Worm (Caenorhabditis elegans): ENCODE measurements around the gene ZK353.4.
A peak's percentile ranks its signal among the peaks of the same experiment; 100 is the strongest.

Gene ZK353.4

DNA sequence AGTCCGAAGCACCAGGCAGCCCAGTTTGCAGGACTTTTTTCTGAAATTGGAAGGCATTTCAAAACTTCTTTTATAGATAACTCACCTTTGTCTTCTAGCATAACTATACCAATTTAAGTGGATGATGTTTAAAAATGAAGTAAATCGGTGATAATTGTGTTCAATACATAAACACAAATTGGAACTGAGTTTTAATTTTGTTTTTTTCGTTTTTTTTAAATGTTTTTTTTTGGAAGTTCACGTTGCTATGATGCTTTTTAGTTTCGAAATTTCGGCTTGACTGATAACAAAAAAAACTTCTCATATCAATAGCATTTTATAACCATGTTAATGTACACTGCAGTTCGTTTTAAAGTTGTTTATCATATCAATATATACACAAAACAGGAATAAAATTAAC lies at the start of gene ZK353.4:
Gene ZK353.4, minus strand, starts transcription at position 101 of the 400 bp plus-strand sequence.
- TF ChIP-seq ceh-36 (tag; optimal IDR thresholded peaks at IDR 0.05) = no peak
- TF ChIP-seq scrt-1 (GFP tag; IDR thresholded peaks at IDR 0.05) = no peak
- no peak for TF ChIP-seq B0310.2 (tag; optimal IDR thresholded peaks at IDR 0.05)

DNA sequence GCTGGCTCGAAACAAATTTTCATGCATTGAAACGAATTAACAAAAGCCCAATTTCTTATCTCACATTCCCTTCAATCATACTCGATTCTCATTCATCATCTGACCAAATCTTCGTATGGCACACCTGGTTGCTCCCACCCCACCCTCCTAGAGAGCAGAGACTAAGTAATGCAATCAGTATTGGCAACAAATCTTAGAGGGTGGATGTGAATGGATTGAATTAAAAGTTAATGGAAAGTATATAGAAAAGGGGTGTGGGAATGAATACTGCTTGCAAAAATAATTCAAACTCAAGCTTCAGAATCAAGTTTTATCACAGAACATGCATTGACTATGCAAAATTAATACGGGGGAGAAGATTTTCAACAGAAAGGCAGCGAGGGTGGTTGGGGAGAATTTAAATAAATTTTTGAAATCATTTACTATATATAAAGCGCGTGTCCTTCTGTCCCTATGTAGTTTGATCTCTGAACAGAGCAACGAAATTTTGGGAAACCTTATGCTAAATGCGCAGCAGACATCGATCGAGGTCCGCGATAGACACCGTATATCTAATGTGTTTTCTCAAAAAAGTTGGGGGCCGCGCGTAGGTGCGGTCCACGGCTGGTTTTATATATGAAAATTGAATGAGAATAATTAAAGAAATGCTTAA lies 48.5 kb upstream of the ZK353.4 start:
- no peak for TF ChIP-seq ceh-13 (GFP tag; optimal IDR thresholded peaks at IDR 0.05)
- no peak for TF ChIP-seq tbx-11 (GFP tag; IDR thresholded peaks at IDR 0.05)
- no peak for TF ChIP-seq hmg-4 (GFP tag; optimal IDR thresholded peaks at IDR 0.05)
- TF ChIP-seq hnd-1 (tag; optimal IDR thresholded peaks at IDR 0.05) = no peak
- no peak for TF ChIP-seq B0310.2 (tag; optimal IDR thresholded peaks at IDR 0.05)
- TF ChIP-seq tbx-37 (GFP tag; conservative IDR thresholded peaks at IDR 0.05) = no peak

DNA sequence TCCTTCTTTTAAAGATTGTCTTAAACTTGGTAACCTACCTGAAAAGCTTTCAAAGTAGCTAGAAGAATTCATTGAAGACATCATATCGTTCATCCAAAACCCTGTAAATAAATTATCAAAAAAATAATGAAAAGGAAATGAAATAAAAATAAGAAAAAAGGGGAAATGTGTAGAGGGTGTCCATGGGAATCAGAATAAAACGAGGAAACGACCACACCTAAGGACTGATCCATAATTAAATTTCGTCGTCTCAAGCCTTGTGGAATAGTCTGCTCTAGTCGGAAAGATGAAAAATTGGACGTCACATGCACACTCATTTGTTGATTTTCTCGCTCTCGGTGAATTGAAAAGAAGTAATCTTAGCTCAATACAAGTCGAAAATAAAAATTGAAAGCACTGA lies 45.6 kb upstream of the ZK353.4 start, which contains the start of gene ZK1236.9:
Gene ZK1236.9, minus strand, starts transcription at position 101 of the 400 bp plus-strand sequence.
- TF ChIP-seq ama-1 (optimal IDR thresholded peaks at IDR 0.05) (no peak), tra-4 (tag; optimal IDR thresholded peaks at IDR 0.05) (no peak), ceh-13 (GFP tag; optimal IDR thresholded peaks at IDR 0.05) (no peak), B0310.2 (tag; optimal IDR thresholded peaks at IDR 0.05) (no peak), hmg-4 (GFP tag; optimal IDR thresholded peaks at IDR 0.05) (no peak)

DNA sequence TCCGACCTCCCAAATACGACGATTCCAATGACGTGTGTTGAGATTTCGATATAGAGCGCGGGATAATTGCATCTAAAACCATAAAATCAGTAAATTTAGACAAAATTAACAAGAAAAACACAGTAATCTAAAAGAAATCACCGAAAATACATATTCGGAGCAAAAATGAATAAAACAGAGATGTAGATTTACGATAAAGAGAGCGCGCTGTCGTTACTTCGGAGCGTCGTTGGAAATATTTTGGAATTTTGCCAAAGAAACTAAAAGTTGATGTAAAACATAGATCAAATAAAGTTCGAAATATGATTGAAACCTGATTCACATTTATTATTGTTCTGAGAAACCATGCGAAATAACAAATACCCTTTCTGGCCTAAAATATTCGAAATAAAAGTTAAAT lies 42.7 kb upstream of the ZK353.4 start, which contains the start of gene ZK1236.5:
Gene ZK1236.5, minus strand, starts transcription at position 72 of the 400 bp plus-strand sequence.
- TF ChIP-seq hmbx-1 (tag; optimal IDR thresholded peaks at IDR 0.05) (no peak), flt-1 (GFP tag; IDR thresholded peaks at IDR 0.05) (no peak), ets-7 (tag; optimal IDR thresholded peaks at IDR 0.05) (no peak), tbx-11 (GFP tag; IDR thresholded peaks at IDR 0.05) (no peak), hnd-1 (tag; optimal IDR thresholded peaks at IDR 0.05) (no peak), tbx-37 (GFP tag; conservative IDR thresholded peaks at IDR 0.05) (no peak), ama-1 (optimal IDR thresholded peaks at IDR 0.05) (no peak), ceh-13 (GFP tag; optimal IDR thresholded peaks at IDR 0.05) (no peak), tra-4 (tag; optimal IDR thresholded peaks at IDR 0.05) (no peak), scrt-1 (GFP tag; IDR thresholded peaks at IDR 0.05) (no peak), pes-1 (GFP tag; IDR thresholded peaks at IDR 0.05) (no peak), hmg-4 (GFP tag; optimal IDR thresholded peaks at IDR 0.05) (no peak), B0310.2 (tag; optimal IDR thresholded peaks at IDR 0.05) (no peak), ceh-36 (tag; optimal IDR thresholded peaks at IDR 0.05) (no peak), sea-1 (GFP tag; conservative IDR thresholded peaks at IDR 0.05) (no peak), aly-1 (tag; optimal IDR thresholded peaks at IDR 0.05) (no peak), F13C5.2 (tag; optimal IDR thresholded peaks at IDR 0.05) (no peak)

DNA sequence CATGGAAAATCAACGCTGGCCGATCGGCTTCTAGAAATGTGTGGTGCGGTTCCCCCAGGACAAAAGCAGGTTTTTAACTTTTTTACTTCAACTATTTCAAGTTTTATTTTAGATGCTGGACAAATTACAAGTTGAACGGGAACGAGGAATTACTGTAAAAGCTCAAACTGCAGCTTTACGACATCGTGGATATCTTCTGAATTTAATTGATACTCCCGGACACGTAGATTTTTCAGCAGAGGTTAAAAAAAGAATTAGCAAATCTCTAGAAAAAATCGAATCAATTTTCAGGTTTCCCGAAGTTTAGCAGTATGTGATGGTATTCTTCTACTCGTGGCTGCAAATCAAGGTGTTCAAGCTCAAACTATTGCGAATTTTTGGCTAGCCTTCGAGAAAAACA lies 40.1 kb upstream of the ZK353.4 start:
- no peak for TF ChIP-seq ceh-13 (GFP tag; optimal IDR thresholded peaks at IDR 0.05)
- no peak for TF ChIP-seq scrt-1 (GFP tag; IDR thresholded peaks at IDR 0.05)
- no peak for TF ChIP-seq aly-1 (tag; optimal IDR thresholded peaks at IDR 0.05)
- no peak for TF ChIP-seq tbx-37 (GFP tag; conservative IDR thresholded peaks at IDR 0.05)
- TF ChIP-seq tra-4 (tag; optimal IDR thresholded peaks at IDR 0.05) = no peak
- no peak for TF ChIP-seq B0310.2 (tag; optimal IDR thresholded peaks at IDR 0.05)
- TF ChIP-seq tbx-11 (GFP tag; IDR thresholded peaks at IDR 0.05) = no peak
- TF ChIP-seq pes-1 (GFP tag; IDR thresholded peaks at IDR 0.05) = no peak
- TF ChIP-seq hmg-4 (GFP tag; optimal IDR thresholded peaks at IDR 0.05) = no peak
- no peak for TF ChIP-seq hnd-1 (tag; optimal IDR thresholded peaks at IDR 0.05)
- no peak for TF ChIP-seq flt-1 (GFP tag; IDR thresholded peaks at IDR 0.05)
- TF ChIP-seq ama-1 (optimal IDR thresholded peaks at IDR 0.05) = no peak
- no peak for TF ChIP-seq ets-7 (tag; optimal IDR thresholded peaks at IDR 0.05)
- no peak for TF ChIP-seq ceh-36 (tag; optimal IDR thresholded peaks at IDR 0.05)
- TF ChIP-seq F13C5.2 (tag; optimal IDR thresholded peaks at IDR 0.05) = no peak
- no peak for TF ChIP-seq hmbx-1 (tag; optimal IDR thresholded peaks at IDR 0.05)

DNA sequence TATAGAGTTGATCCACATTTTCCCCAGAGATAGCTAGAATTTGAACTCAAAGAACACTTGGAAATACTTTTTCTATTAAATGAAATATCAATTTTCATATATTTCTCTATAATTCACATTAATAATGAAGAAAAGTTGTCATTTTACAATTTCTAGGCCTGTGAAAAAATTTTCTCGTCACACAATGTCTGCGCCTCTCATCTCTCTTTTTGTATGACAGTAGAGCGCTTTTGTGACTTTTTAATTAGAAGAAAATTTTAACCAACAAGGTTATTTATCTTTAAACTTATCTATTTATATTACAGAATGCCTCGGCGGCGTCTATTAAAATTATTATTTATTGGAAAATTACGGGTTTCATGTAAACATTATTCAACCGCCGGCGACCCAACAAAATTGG lies 39.6 kb upstream of the ZK353.4 start, which contains the start of gene ZK1236.1:
Gene ZK1236.1, plus strand, starts transcription at position 263 of the 400 bp plus-strand sequence.
- TF ChIP-seq aly-1 (tag; optimal IDR thresholded peaks at IDR 0.05) (no peak), ama-1 (optimal IDR thresholded peaks at IDR 0.05) (no peak), ceh-36 (tag; optimal IDR thresholded peaks at IDR 0.05) (no peak), sea-1 (GFP tag; conservative IDR thresholded peaks at IDR 0.05) (no peak), B0310.2 (tag; optimal IDR thresholded peaks at IDR 0.05) (no peak), ets-7 (tag; optimal IDR thresholded peaks at IDR 0.05) (no peak)

DNA sequence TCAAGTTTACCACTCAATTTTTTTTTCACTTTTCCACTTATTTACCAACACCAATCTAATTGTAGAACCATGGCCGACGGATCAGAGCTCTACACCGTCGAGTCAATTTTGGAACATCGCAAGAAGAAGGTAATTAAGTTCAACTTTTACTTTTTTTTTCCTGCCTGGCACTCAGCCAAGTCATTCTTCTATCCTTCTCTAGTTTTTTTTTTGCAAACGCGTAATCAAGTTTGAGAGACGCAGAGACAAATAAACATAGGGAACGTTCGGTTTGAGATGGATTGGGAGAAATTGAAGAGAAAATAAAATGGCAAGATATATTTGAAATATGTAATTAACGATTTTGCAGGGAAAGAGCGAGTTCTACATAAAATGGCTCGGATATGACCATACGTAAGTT lies 36.8 kb upstream of the ZK353.4 start, which contains the start of gene cec-1:
Gene cec-1, plus strand, starts transcription at position 63 of the 400 bp plus-strand sequence.
- TF ChIP-seq hmg-4 (GFP tag; optimal IDR thresholded peaks at IDR 0.05) (no peak), sea-1 (GFP tag; conservative IDR thresholded peaks at IDR 0.05) (no peak), pes-1 (GFP tag; IDR thresholded peaks at IDR 0.05) (no peak), scrt-1 (GFP tag; IDR thresholded peaks at IDR 0.05) (no peak), ceh-36 (tag; optimal IDR thresholded peaks at IDR 0.05) (no peak), tra-4 (tag; optimal IDR thresholded peaks at IDR 0.05) (no peak), B0310.2 (tag; optimal IDR thresholded peaks at IDR 0.05) (no peak), ets-7 (tag; optimal IDR thresholded peaks at IDR 0.05) (no peak), hnd-1 (tag; optimal IDR thresholded peaks at IDR 0.05) (no peak), tbx-11 (GFP tag; IDR thresholded peaks at IDR 0.05) (no peak), ama-1 (optimal IDR thresholded peaks at IDR 0.05) (no peak), flt-1 (GFP tag; IDR thresholded peaks at IDR 0.05) (no peak), hmbx-1 (tag; optimal IDR thresholded peaks at IDR 0.05) (no peak), ceh-13 (GFP tag; optimal IDR thresholded peaks at IDR 0.05) (no peak)

DNA sequence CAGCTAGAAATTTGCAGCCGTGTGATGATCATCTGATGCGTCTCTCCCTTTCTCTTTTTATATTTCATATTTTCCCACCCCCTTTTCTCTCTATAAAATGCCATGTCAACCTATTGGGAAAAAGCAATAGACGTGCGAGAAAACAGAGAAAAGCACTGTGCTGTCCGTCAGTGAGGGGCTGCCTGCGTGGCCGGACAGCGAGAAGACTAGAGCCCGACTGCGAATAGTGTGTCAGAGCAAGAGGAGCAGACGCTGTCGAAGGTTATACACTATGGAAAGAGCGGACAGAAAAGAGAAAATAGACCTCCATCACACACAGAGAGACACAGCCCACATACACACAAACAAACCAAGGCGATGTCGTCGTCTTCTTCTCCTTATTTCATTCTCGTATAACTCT lies 35.6 kb upstream of the ZK353.4 start:
- TF ChIP-seq F13C5.2 (tag; optimal IDR thresholded peaks at IDR 0.05) (peak; percentile 58), tra-4 (tag; optimal IDR thresholded peaks at IDR 0.05) (no peak), hmg-4 (GFP tag; optimal IDR thresholded peaks at IDR 0.05) (peak; percentile 83), hmbx-1 (tag; optimal IDR thresholded peaks at IDR 0.05) (no peak), scrt-1 (GFP tag; IDR thresholded peaks at IDR 0.05) (no peak), ceh-13 (GFP tag; optimal IDR thresholded peaks at IDR 0.05) (no peak), ama-1 (optimal IDR thresholded peaks at IDR 0.05) (no peak), flt-1 (GFP tag; IDR thresholded peaks at IDR 0.05) (no peak), pes-1 (GFP tag; IDR thresholded peaks at IDR 0.05) (no peak), ceh-36 (tag; optimal IDR thresholded peaks at IDR 0.05) (no peak), aly-1 (tag; optimal IDR thresholded peaks at IDR 0.05) (no peak), tbx-37 (GFP tag; conservative IDR thresholded peaks at IDR 0.05) (no peak), ets-7 (tag; optimal IDR thresholded peaks at IDR 0.05) (no peak)
